Worm (Caenorhabditis elegans): ENCODE data around the gene C08F8.2.

DNA sequence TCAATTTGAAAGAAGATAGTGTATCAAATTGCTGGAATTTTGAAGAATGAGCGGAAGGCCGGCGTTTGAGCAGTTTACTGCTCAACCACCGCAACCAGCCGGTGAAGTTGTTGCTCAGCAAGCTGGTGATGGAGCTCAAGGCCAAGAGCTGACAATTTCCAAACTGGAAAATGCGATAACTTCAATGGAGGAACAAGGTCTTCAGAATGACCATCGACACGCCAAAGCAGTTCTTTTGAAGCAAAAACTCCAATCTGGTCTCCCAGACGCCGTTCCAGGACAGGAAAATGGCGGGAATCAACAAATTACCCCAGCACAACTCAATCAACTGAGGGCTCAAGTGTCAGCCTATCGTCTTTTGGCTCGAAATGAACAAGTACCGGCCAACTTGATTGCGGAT is 24.8 kb upstream of the C08F8.2 start:
- TF ChIP-seq unc-62 (GFP tag; optimal IDR thresholded peaks at IDR 0.05): no peak
- no peak for TF ChIP-seq ces-1 (GFP tag; optimal IDR thresholded peaks at IDR 0.05)
- TF ChIP-seq nhr-12 (tag; optimal IDR thresholded peaks at IDR 0.05): no peak
- TF ChIP-seq elt-1 (tag; optimal IDR thresholded peaks at IDR 0.05; ENCODE audit: borderline replicate concordance, insufficient read depth): no peak
- no peak for TF ChIP-seq snpc-4 (tag; optimal IDR thresholded peaks at IDR 0.05)
- no peak for TF ChIP-seq lin-13 (tag; optimal IDR thresholded peaks at IDR 0.05)
- TF ChIP-seq ztf-11 (tag; optimal IDR thresholded peaks at IDR 0.05): no peak
- TF ChIP-seq pha-4 (tag; optimal IDR thresholded peaks at IDR 0.05): no peak
- no peak for TF ChIP-seq lsy-2 (tag; optimal IDR thresholded peaks at IDR 0.05)
- TF ChIP-seq nhr-76 (tag; optimal IDR thresholded peaks at IDR 0.05): no peak
- TF ChIP-seq unc-39 (tag; optimal IDR thresholded peaks at IDR 0.05): no peak
- TF ChIP-seq M03D4.4 (tag; optimal IDR thresholded peaks at IDR 0.05): no peak
- no peak for TF ChIP-seq nhr-28 (tag; optimal IDR thresholded peaks at IDR 0.05)

Measured in whole organism, mixed stage, embryonic.